Worm (Caenorhabditis elegans): ENCODE measurements around the gene sri-18.

DNA sequence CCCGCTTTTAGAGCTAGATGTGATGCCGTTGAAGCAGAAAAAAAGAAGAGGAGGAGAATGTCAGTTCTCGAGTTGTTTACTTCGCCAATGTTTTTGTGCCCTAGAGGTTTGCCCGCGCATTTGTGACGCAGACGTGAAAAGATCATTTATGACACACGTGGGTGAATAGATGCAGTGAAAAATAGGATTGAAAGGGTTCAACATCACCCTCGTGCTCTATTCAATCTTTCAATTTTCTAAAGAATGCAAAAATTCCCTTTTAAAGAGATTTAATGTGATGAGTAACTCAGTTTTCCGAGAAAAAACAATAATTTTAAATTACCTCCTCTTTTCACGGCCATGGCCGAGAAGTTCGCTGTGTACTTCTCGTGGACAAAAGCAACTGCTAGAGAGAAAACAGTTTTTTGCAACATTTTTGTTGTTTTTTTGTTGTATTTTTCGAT lies 13.9 kb downstream of the sri-18 start:
- TF ChIP-seq unc-62 (GFP tag; optimal IDR thresholded peaks at IDR 0.05): no peak
- TF ChIP-seq lsy-2 (tag; optimal IDR thresholded peaks at IDR 0.05): peak; percentile 11 to 73
- TF ChIP-seq skn-1 (tag; optimal IDR thresholded peaks at IDR 0.05): no peak
- peak; percentile 72 to 94 for TF ChIP-seq mdl-1 (tag; optimal IDR thresholded peaks at IDR 0.05)
- TF ChIP-seq gmeb-1 (tag; optimal IDR thresholded peaks at IDR 0.05): no peak
